Fruit fly (Drosophila melanogaster): ENCODE data around the gene Hk.

Hk gene

dm6 chrX:10212118-10212517 lies 51.2 kb downstream of the Hk start, which contains the start of gene Ypel (continued):
- TF ChIP-seq kni (GFP tag; optimal IDR thresholded peaks at IDR 0.05) = no peak
- no peak for TF ChIP-seq Hmr (GFP tag; optimal IDR thresholded peaks at IDR 0.05)
- no peak for TF ChIP-seq grau (tag; optimal IDR thresholded peaks at IDR 0.05)
- TF ChIP-seq nerfin-1 (tag; optimal IDR thresholded peaks at IDR 0.05) = peak; percentile 30
- TF ChIP-seq br (optimal IDR thresholded peaks at IDR 0.05) = no peak
- TF ChIP-seq TFAM (GFP tag; optimal IDR thresholded peaks at IDR 0.05) = no peak
- TF ChIP-seq pzg (GFP tag; optimal IDR thresholded peaks at IDR 0.05) = peak; percentile 22
- no peak for TF ChIP-seq Scr (GFP tag; IDR thresholded peaks at IDR 0.05; ENCODE audit: partially characterized antibody)
- TF ChIP-seq Elba2 (GFP tag; optimal IDR thresholded peaks at IDR 0.05) = peak; percentile 91
- no peak for TF ChIP-seq CG10543 (GFP tag; optimal IDR thresholded peaks at IDR 0.05)
- no peak for TF ChIP-seq lbe (GFP tag; optimal IDR thresholded peaks at IDR 0.05)
- no peak for TF ChIP-seq disco-r (GFP tag; optimal IDR thresholded peaks at IDR 0.05)
- no peak for TF ChIP-seq fru (optimal IDR thresholded peaks at IDR 0.05)
- TF ChIP-seq ro (GFP tag; IDR thresholded peaks at IDR 0.05) = no peak
- TF ChIP-seq CG14860 (GFP tag; IDR thresholded peaks at IDR 0.05; ENCODE audit: partially characterized antibody) = no peak
- peak in 1 of 2 experiments; percentile 78 for TF ChIP-seq Pdp1 (GFP tag; optimal IDR thresholded peaks at IDR 0.05)
- TF ChIP-seq fd96Cb (tag; optimal IDR thresholded peaks at IDR 0.05) = no peak
- no peak for TF ChIP-seq Max (GFP tag; optimal IDR thresholded peaks at IDR 0.05)
- no peak for TF ChIP-seq Mad (GFP tag; optimal IDR thresholded peaks at IDR 0.05)
- no peak for TF ChIP-seq sima (GFP tag; optimal IDR thresholded peaks at IDR 0.05)
- TF ChIP-seq CG1832 (GFP tag; optimal IDR thresholded peaks at IDR 0.05) = peak; percentile 6
- no peak for TF ChIP-seq B-H2 (GFP tag; optimal IDR thresholded peaks at IDR 0.05)
- no peak for TF ChIP-seq ranshi (GFP tag; IDR thresholded peaks at IDR 0.05)
- TF ChIP-seq usp (GFP tag; optimal IDR thresholded peaks at IDR 0.05) = no peak
- no peak for TF ChIP-seq Hey (tag; optimal IDR thresholded peaks at IDR 0.05)
- no peak for TF ChIP-seq scrt (GFP tag; optimal IDR thresholded peaks at IDR 0.05)
- TF ChIP-seq Optix (GFP tag; IDR thresholded peaks at IDR 0.05) = no peak
- TF ChIP-seq MESR4 (GFP tag; optimal IDR thresholded peaks at IDR 0.05) = peak; percentile 4
- TF ChIP-seq Med (GFP tag) = peak; percentile 59
- no peak for TF ChIP-seq CG17612 (GFP tag; IDR thresholded peaks at IDR 0.05)
- no peak for TF ChIP-seq nau (GFP tag; optimal IDR thresholded peaks at IDR 0.05)
- TF ChIP-seq NfI (GFP tag; optimal IDR thresholded peaks at IDR 0.05) = no peak
- no peak for TF ChIP-seq Ets65A (GFP tag)
- no peak for TF ChIP-seq Asciz (GFP tag; optimal IDR thresholded peaks at IDR 0.05)
- TF ChIP-seq CG10959 (GFP tag; IDR thresholded peaks at IDR 0.05) = no peak
- TF ChIP-seq CG12219 (GFP tag; optimal IDR thresholded peaks at IDR 0.05) = no peak
- no peak for TF ChIP-seq Xrp1 (GFP tag; IDR thresholded peaks at IDR 0.05)
- TF ChIP-seq lmd (GFP tag; IDR thresholded peaks at IDR 0.05) = no peak
- no peak for TF ChIP-seq CG1647 (GFP tag; optimal IDR thresholded peaks at IDR 0.05)
- peak; percentile 83 for TF ChIP-seq CG4360 (GFP tag; IDR thresholded peaks at IDR 0.05)
- TF ChIP-seq MTF-1 (GFP tag; optimal IDR thresholded peaks at IDR 0.05; ENCODE audit: borderline replicate concordance) = no peak
- no peak for TF ChIP-seq CG15011 (GFP tag; optimal IDR thresholded peaks at IDR 0.05)
- TF ChIP-seq CG1233 (GFP tag; optimal IDR thresholded peaks at IDR 0.05) = no peak
- TF ChIP-seq CG6689 (GFP tag; IDR thresholded peaks at IDR 0.05) = no peak
- TF ChIP-seq dmrt11E (tag; optimal IDR thresholded peaks at IDR 0.05) = no peak
- TF ChIP-seq toy (GFP tag; IDR thresholded peaks at IDR 0.05) = no peak
- TF ChIP-seq slbo (GFP tag; IDR thresholded peaks at IDR 0.05) = no peak
- TF ChIP-seq Ada2b (GFP tag; IDR thresholded peaks at IDR 0.05) = no peak
- TF ChIP-seq insv (GFP tag; optimal IDR thresholded peaks at IDR 0.05) = peak; percentile 60 to 92
- no peak for TF ChIP-seq exex (tag; optimal IDR thresholded peaks at IDR 0.05)
- TF ChIP-seq pnt (GFP tag; optimal IDR thresholded peaks at IDR 0.05) = no peak
- no peak for TF ChIP-seq Doc2 (GFP tag; IDR thresholded peaks at IDR 0.05)

Measured in whole organism, embryonic.